Fruit fly (Drosophila melanogaster) whole organism, embryonic: Measurements from ENCODE around the gene CG12594.

Experiments used
- Blimp-1 ChIP-seq: fragments of 200-800 bp; sonication (Bioruptor generic); optimal IDR thresholded peaks from 3 replicates; lab custom pipeline; 2018; ENCODE audit warnings: missing biosample characterization, missing genetic modification characterization, mild to moderate bottlenecking, moderate library complexity, missing genetic modification reagents
- Bteb2 ChIP-seq: fragments of 200-800 bp; sonication (Bioruptor generic); optimal IDR thresholded peaks from 2 replicates; lab custom pipeline; 2016; ENCODE audit warnings: missing biosample characterization, missing genetic modification characterization
- CG10274 ChIP-seq: fragments of 200-800 bp; sonication (Bioruptor generic); optimal IDR thresholded peaks from 3 replicates; lab custom pipeline; 2017; ENCODE audit warnings: missing biosample characterization, mild to moderate bottlenecking, missing genetic modification characterization
- CG10959 ChIP-seq: fragments of 200-800 bp; sonication (Bioruptor generic); IDR thresholded peaks from 2 replicates; pipeline ENCODE4 v1.3.6; 2022; ENCODE audit warnings: missing biosample characterization, missing genetic modification characterization
- CG13894 ChIP-seq: fragments of 200-800 bp; sonication (Bioruptor generic); optimal IDR thresholded peaks from 3 replicates; lab custom pipeline; 2018; ENCODE audit warnings: missing biosample characterization, mild to moderate bottlenecking, missing genetic modification characterization, moderate library complexity
- CG15696 ChIP-seq: fragments of 200-800 bp; sonication (Bioruptor generic); optimal IDR thresholded peaks from 2 replicates; lab custom pipeline; 2019; ENCODE audit warnings: missing biosample characterization, mild to moderate bottlenecking, missing genetic modification characterization, moderate library complexity
- CG1603 ChIP-seq: fragments of 200-800 bp; sonication (Bioruptor generic); optimal IDR thresholded peaks from 2 replicates; lab custom pipeline; 2019; ENCODE audit warnings: missing biosample characterization, mild to moderate bottlenecking, missing genetic modification characterization, moderate library complexity
- CG17385 ChIP-seq: fragments of 200-800 bp; sonication (Bioruptor generic); optimal IDR thresholded peaks from 3 replicates; lab custom pipeline; 2018; ENCODE audit warnings: missing biosample characterization, mild to moderate bottlenecking, missing genetic modification characterization
- CG17568 ChIP-seq: fragments of 200-800 bp; sonication (Bioruptor generic); optimal IDR thresholded peaks from 2 replicates; lab custom pipeline; 2018; ENCODE audit warnings: missing biosample characterization, mild to moderate bottlenecking, missing genetic modification characterization, moderate library complexity
- CG2199 ChIP-seq: fragments of 200-800 bp; sonication (Bioruptor generic); IDR thresholded peaks from 3 replicates; pipeline ENCODE4 v1.3.6; 2022; ENCODE audit warnings: missing biosample characterization, missing genetic modification characterization
- CG2202 ChIP-seq: fragments of 200-800 bp; sonication (Bioruptor generic); optimal IDR thresholded peaks from 2 replicates; lab custom pipeline; 2018; ENCODE audit warnings: missing biosample characterization, mild to moderate bottlenecking, missing genetic modification characterization
- CG31441 ChIP-seq: fragments of 200-800 bp; sonication (Bioruptor generic); IDR thresholded peaks from 2 replicates; pipeline ENCODE4 v1.3.6; 2022; ENCODE audit warnings: missing biosample characterization, missing genetic modification characterization
- CG33557 ChIP-seq: fragments of 200-800 bp; sonication (Bioruptor generic); optimal IDR thresholded peaks from 2 replicates; lab custom pipeline; 2019; ENCODE audit warnings: missing biosample characterization, mild to moderate bottlenecking, missing genetic modification characterization, moderate library complexity
- CG34224 ChIP-seq: fragments of 200-800 bp; sonication (Bioruptor generic); IDR thresholded peaks from 3 replicates; pipeline ENCODE4 v1.3.6; 2022; ENCODE audit warnings: missing biosample characterization, missing genetic modification characterization; ENCODE audit not compliant: partially characterized antibody
- CG34422 ChIP-seq: fragments of 200-800 bp; sonication (Bioruptor generic); IDR thresholded peaks from 3 replicates; pipeline ENCODE4 v1.3.6; 2022; ENCODE audit warnings: missing biosample characterization, missing genetic modification characterization
- CG5180 ChIP-seq: fragments of 200-800 bp; sonication (Bioruptor generic); optimal IDR thresholded peaks from 3 replicates; lab custom pipeline; 2017; ENCODE audit warnings: missing biosample characterization, missing genetic modification characterization, mild to moderate bottlenecking, moderate library complexity, missing genetic modification reagents
- CG6272 ChIP-seq: fragments of 200-800 bp; sonication (Bioruptor generic); IDR thresholded peaks from 2 replicates; pipeline ENCODE4 v1.3.6; 2022; ENCODE audit warnings: missing biosample characterization, missing genetic modification characterization
- CG6654 ChIP-seq: fragments of 200-800 bp; sonication (Bioruptor generic); optimal IDR thresholded peaks from 2 replicates; lab custom pipeline; 2017; ENCODE audit warnings: missing biosample characterization, mild to moderate bottlenecking, missing genetic modification characterization
- CG8290 ChIP-seq, 3 experiments: fragments of 200-800 bp; sonication (Bioruptor generic); optimal IDR thresholded peaks; 2 replicates each; lab custom pipeline; 2016 to 2019; ENCODE audit warnings: missing biosample characterization in 3 of 3, missing genetic modification characterization in 3 of 3, mild to moderate bottlenecking in 2 of 3, moderate library complexity in 1 of 3
- CG9932 ChIP-seq: fragments of 200-800 bp; sonication (Bioruptor generic); IDR thresholded peaks from 2 replicates; pipeline ENCODE4 v1.3.6; 2022; ENCODE audit warnings: missing biosample characterization, missing genetic modification characterization
- Deaf1 ChIP-seq: fragments of 200-800 bp; optimal IDR thresholded peaks from 3 replicates; lab custom pipeline; 2019; ENCODE audit warnings: missing biosample characterization, mild to moderate bottlenecking, missing genetic modification characterization, moderate library complexity
- Ets65A ChIP-seq: fragments of 200-800 bp; sonication (Bioruptor generic); peaks from one replicate; lab custom pipeline; 2016; ENCODE audit warnings: missing biosample characterization, missing genetic modification characterization
- Med ChIP-seq: fragments of 200-800 bp; sonication (Bioruptor generic); peaks from one replicate; lab custom pipeline; 2016; ENCODE audit warnings: missing biosample characterization, missing genetic modification characterization, mild to moderate bottlenecking, inconsistent platforms, moderate library complexity
- Pdp1 ChIP-seq, 2 experiments: fragments of 200-800 bp; sonication (Bioruptor generic); optimal IDR thresholded peaks; 3 replicates each; lab custom pipeline; 2016; ENCODE audit warnings: missing biosample characterization in 2 of 2, missing genetic modification characterization in 2 of 2, mild to moderate bottlenecking in 1 of 2, moderate library complexity in 1 of 2
- Spps ChIP-seq: fragments of 200-800 bp; sonication (Bioruptor generic); optimal IDR thresholded peaks from 2 replicates; lab custom pipeline; 2018; ENCODE audit warnings: missing biosample characterization, mild to moderate bottlenecking, missing genetic modification characterization
- ase ChIP-seq: fragments of 200-800 bp; sonication (Bioruptor generic); IDR thresholded peaks from 3 replicates; pipeline ENCODE4 v1.3.6; 2022; ENCODE audit warnings: missing biosample characterization, missing genetic modification characterization
- cg ChIP-seq: fragments of 200-800 bp; sonication (Bioruptor generic); optimal IDR thresholded peaks from 3 replicates; lab custom pipeline; 2019; ENCODE audit warnings: missing biosample characterization, mild to moderate bottlenecking, missing genetic modification characterization, moderate library complexity
- chm ChIP-seq: fragments of 200-800 bp; sonication (Bioruptor generic); IDR thresholded peaks from 2 replicates; pipeline ENCODE4 v1.3.6; 2022; ENCODE audit warnings: missing biosample characterization, missing genetic modification characterization
- chn ChIP-seq: fragments of 200-800 bp; sonication (Bioruptor generic); optimal IDR thresholded peaks from 2 replicates; lab custom pipeline; 2016; ENCODE audit warnings: missing biosample characterization, missing genetic modification characterization
- ci ChIP-seq: fragments of 200-800 bp; sonication (Bioruptor generic); IDR thresholded peaks from 3 replicates; pipeline ENCODE4 v1.3.6; 2022; ENCODE audit warnings: missing biosample characterization, missing genetic modification characterization
- crol ChIP-seq: fragments of 200-800 bp; sonication (Bioruptor generic); IDR thresholded peaks from 2 replicates; pipeline ENCODE4 v1.3.6; 2022; ENCODE audit warnings: missing biosample characterization, missing genetic modification characterization
- cwo ChIP-seq: fragments of 200-800 bp; sonication (Bioruptor generic); optimal IDR thresholded peaks from 3 replicates; lab custom pipeline; 2017; ENCODE audit warnings: missing biosample characterization, missing genetic modification characterization, mild to moderate bottlenecking, moderate library complexity, missing genetic modification reagents
- dan ChIP-seq: fragments of 200-800 bp; sonication (Bioruptor generic); IDR thresholded peaks from 2 replicates; pipeline ENCODE4 v1.3.6; 2022; ENCODE audit warnings: missing biosample characterization, missing genetic modification characterization
- dmrt11E ChIP-seq: fragments of 200-800 bp; sonication (Bioruptor generic); optimal IDR thresholded peaks from 3 replicates; lab custom pipeline; 2018; ENCODE audit warnings: missing biosample characterization, mild to moderate bottlenecking, missing genetic modification characterization, moderate library complexity
- dpn ChIP-seq, 2 experiments: fragments of 200-800 bp; sonication (Bioruptor generic); optimal IDR thresholded peaks; 3 replicates each; lab custom pipeline; 2016; ENCODE audit warnings: missing biosample characterization in 2 of 2, missing genetic modification characterization in 2 of 2
- fd102C ChIP-seq: fragments of 200-800 bp; sonication (Bioruptor generic); optimal IDR thresholded peaks from 2 replicates; lab custom pipeline; 2018; ENCODE audit warnings: missing biosample characterization, mild to moderate bottlenecking, missing genetic modification characterization, moderate library complexity
- ftz-f1 ChIP-seq: fragments of 200-800 bp; sonication (Bioruptor generic); optimal IDR thresholded peaks from 2 replicates; lab custom pipeline; 2016; ENCODE audit warnings: missing biosample characterization, missing genetic modification characterization
- gt ChIP-seq: fragments of 200-800 bp; sonication (Bioruptor generic); IDR thresholded peaks from 2 replicates; pipeline ENCODE4 v1.3.6; 2022; ENCODE audit warnings: missing biosample characterization, missing genetic modification characterization
- pfk ChIP-seq: fragments of 200-800 bp; sonication (Bioruptor generic); optimal IDR thresholded peaks from 2 replicates; lab custom pipeline; 2018; ENCODE audit warnings: missing biosample characterization, mild to moderate bottlenecking, missing genetic modification characterization, moderate library complexity
- pnt ChIP-seq: fragments of 200-800 bp; sonication (Bioruptor generic); optimal IDR thresholded peaks from 3 replicates; lab custom pipeline; 2016; ENCODE audit warnings: missing biosample characterization, missing genetic modification characterization
- run ChIP-seq: fragments of 200-800 bp; sonication (Bioruptor generic); optimal IDR thresholded peaks from 3 replicates; lab custom pipeline; 2018; ENCODE audit warnings: missing biosample characterization, mild to moderate bottlenecking, missing genetic modification characterization
- sens ChIP-seq: fragments of 200-800 bp; sonication (Bioruptor generic); peaks from one replicate; lab custom pipeline; 2016; ENCODE audit warnings: missing biosample characterization, missing genetic modification characterization
- sens-2 ChIP-seq: fragments of 200-800 bp; sonication (Bioruptor generic); IDR thresholded peaks from 2 replicates; pipeline ENCODE4 v1.3.6; 2022; ENCODE audit warnings: missing biosample characterization, missing genetic modification characterization
- tll ChIP-seq, 2 experiments: fragments of 200-800 bp in 1 of 2; fragments of >200 bp in 1 of 2; sonication (Bioruptor generic) in 1 of 2; optimal IDR thresholded peaks; 2 replicates each; lab custom pipeline; 2017 to 2019; ENCODE audit warnings: missing biosample characterization in 2 of 2, missing genetic modification characterization in 2 of 2, mild to moderate bottlenecking in 1 of 2, moderate library complexity in 1 of 2
- twi ChIP-seq: fragments of 200-800 bp; optimal IDR thresholded peaks from 2 replicates; lab custom pipeline; 2019; ENCODE audit warnings: missing biosample characterization, mild to moderate bottlenecking, missing genetic modification characterization, moderate library complexity
- wek ChIP-seq: fragments of 200-800 bp; sonication (Bioruptor generic); optimal IDR thresholded peaks from 3 replicates; lab custom pipeline; 2018; ENCODE audit warnings: missing biosample characterization, mild to moderate bottlenecking, missing genetic modification characterization, moderate library complexity
- wor ChIP-seq: fragments of 200-800 bp; sonication (Bioruptor generic); IDR thresholded peaks from 2 replicates; pipeline ENCODE4 v1.3.6; 2022; ENCODE audit warnings: missing biosample characterization, missing genetic modification characterization

The CG12594 gene

DNA sequence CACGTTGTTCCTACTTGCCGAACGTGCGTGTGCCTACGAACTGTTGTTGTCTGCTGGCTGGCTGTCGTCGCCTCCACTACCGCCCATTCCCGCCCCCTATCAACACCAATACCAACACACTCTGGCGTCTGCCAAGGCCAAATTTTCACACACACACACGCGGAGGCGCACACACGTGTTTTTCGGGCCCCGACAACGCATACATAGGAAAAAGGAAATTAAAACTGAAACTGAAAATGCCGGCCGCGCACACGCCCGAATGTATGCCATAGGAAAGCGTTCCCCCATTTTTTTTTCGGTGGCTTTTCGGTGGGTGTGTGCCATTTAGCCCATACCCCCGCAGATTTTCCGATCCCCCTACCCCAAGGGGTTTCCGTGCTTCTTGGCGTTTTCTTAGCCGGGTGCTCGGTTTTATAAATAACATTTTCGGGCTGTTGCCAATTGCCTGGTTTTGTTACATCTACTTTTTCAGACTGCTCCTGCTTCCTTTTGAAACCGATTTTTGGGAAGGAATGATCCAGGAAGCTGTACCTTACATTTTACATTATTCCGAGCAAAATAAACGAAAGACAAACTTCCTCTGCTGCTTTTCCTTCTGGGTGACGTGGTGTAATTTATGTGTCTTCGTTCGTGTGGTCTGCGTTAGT is 50.8 kb downstream of the CG12594 start:
- TF ChIP-seq cg (GFP tag; lab: Kevin White, UChicago), result peak; percentile 74
- TF ChIP-seq CG6272 (GFP tag; lab: Robert Waterston, UW), result 0 out of 2 replicates have a peak, but pooled peaks have one; percentile 20
- 0 out of 2 replicates have a peak, but pooled peaks have one; percentile 50 for TF ChIP-seq chm (GFP tag; lab: Robert Waterston, UW)
- TF ChIP-seq CG17385, result no peak
- TF ChIP-seq Pdp1 (GFP tag; optimal IDR thresholded peaks at IDR 0.05; lab: Kevin White, UChicago), result no peak
- peak; percentile 53; the same call in 1 of the 3 replicates for TF ChIP-seq CG34422 (GFP tag; lab: Robert Waterston, UW)
- peak; percentile 43 for TF ChIP-seq Deaf1
- TF ChIP-seq sens-2, result no peak
- peak; percentile 76; the same call in 2 of the 3 replicates for TF ChIP-seq CG2199 (GFP tag; lab: Robert Waterston, UW)
- no peak for TF ChIP-seq CG10959 (GFP tag; lab: Robert Waterston, UW)
- peak; percentile 71 for TF ChIP-seq Med
- no peak for TF ChIP-seq pnt (GFP tag; lab: Kevin White, UChicago)
- TF ChIP-seq CG13894 (tag; lab: Kevin White, UChicago), result peak; percentile 21
- TF ChIP-seq CG9932 (GFP tag; lab: Robert Waterston, UW), result no peak
- no peak for TF ChIP-seq CG8290 (GFP tag; optimal IDR thresholded peaks at IDR 0.05; lab: Kevin White, UChicago)
- peak in 1 of 2 experiments; percentile 3 for TF ChIP-seq CG8290 (tag; optimal IDR thresholded peaks at IDR 0.05; lab: Kevin White, UChicago)
- TF ChIP-seq Ets65A, result peak; percentile 66
- peak; percentile 62 for TF ChIP-seq ci (GFP tag; lab: Robert Waterston, UW)
- peak; percentile 42 for TF ChIP-seq ftz-f1 (GFP tag; lab: Kevin White, UChicago)
- no peak for TF ChIP-seq wor (GFP tag; lab: Robert Waterston, UW)
- peak; percentile 39 for TF ChIP-seq sens (GFP tag; lab: Kevin White, UChicago)
- peak; percentile 36; the same call in 1 of the 2 replicates for TF ChIP-seq crol (GFP tag; lab: Robert Waterston, UW)
- peak; percentile 26 for TF ChIP-seq pfk (GFP tag; lab: Kevin White, UChicago)
- no peak for TF ChIP-seq Bteb2 (GFP tag; lab: Kevin White, UChicago)
- TF ChIP-seq twi (tag; lab: Kevin White, UChicago), result peak; percentile 35
- TF ChIP-seq ase (GFP tag; lab: Robert Waterston, UW), result no peak
- 0 out of 3 replicates have a peak, but pooled peaks have one; percentile 12 for TF ChIP-seq CG34224 (GFP tag; lab: Robert Waterston, UW)
- peak; percentile 39 for TF ChIP-seq cwo (GFP tag; lab: Kevin White, UChicago)

DNA sequence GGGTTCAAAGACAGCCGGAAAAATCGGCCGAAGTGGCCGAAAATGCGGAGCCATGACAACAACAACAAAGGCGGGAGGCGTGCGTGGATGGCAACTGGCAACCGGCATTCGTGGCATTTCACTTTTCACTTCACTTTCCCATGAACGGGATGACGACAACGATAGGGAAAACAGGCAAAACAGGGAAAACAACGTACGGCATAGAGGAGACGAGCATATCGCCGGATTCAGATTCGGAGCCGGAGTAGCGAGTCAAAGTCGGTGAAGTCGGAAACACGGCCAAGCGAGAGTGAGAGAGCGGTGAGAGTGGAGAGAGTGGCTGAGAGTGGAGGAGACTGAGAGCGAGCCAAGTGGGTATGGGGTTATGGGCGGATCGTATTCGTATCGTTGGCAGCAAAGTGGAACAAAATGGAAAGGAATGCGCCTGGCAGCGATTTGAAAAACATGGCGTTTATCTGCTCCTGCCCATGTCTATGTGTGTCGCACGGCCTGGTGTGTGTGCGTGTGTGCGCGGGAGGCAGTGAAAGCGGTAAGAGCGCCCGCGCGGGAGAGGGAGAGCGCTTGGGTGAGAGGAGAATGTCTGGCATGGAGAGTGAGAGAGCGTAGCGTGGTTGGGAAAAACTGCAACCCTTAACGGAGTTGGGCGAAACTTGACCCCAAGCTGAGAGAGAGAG is 51.9 kb downstream of the CG12594 start:
- peak; percentile 31 for TF ChIP-seq chn (GFP tag; lab: Kevin White, UChicago)
- peak; percentile 70 for TF ChIP-seq crol (GFP tag; lab: Robert Waterston, UW)
- TF ChIP-seq gt (GFP tag; lab: Robert Waterston, UW), result no peak
- no peak for TF ChIP-seq fd102C (GFP tag; lab: Kevin White, UChicago)
- no peak for TF ChIP-seq dpn (GFP tag; optimal IDR thresholded peaks at IDR 0.05; lab: Kevin White, UChicago)
- peak; percentile 47 for TF ChIP-seq wek (GFP tag; lab: Kevin White, UChicago)
- TF ChIP-seq CG1603, result peak; percentile 9
- TF ChIP-seq CG17568 (GFP tag; lab: Kevin White, UChicago), result no peak
- TF ChIP-seq tll (GFP tag; optimal IDR thresholded peaks at IDR 0.05; lab: Kevin White, UChicago), result peak in 1 of 2 experiments; percentile 74
- peak; percentile 78 for TF ChIP-seq Med
- TF ChIP-seq dan (GFP tag; lab: Robert Waterston, UW), result no peak
- TF ChIP-seq CG5180 (GFP tag; lab: Kevin White, UChicago), result no peak
- no peak for TF ChIP-seq CG31441
- no peak for TF ChIP-seq CG15696
- TF ChIP-seq CG2202 (tag; lab: Kevin White, UChicago), result no peak
- TF ChIP-seq Blimp-1 (GFP tag; lab: Kevin White, UChicago), result peak; percentile 96
- TF ChIP-seq CG6654 (GFP tag; lab: Kevin White, UChicago), result no peak
- TF ChIP-seq Spps (tag; lab: Kevin White, UChicago), result peak; percentile 34
- TF ChIP-seq CG10274 (GFP tag; lab: Kevin White, UChicago), result peak; percentile 57
- TF ChIP-seq run (tag; lab: Kevin White, UChicago), result no peak
- TF ChIP-seq dmrt11E (tag; lab: Kevin White, UChicago), result peak; percentile 8
- TF ChIP-seq CG33557, result peak; percentile 80
